Fruit fly (Drosophila melanogaster): ENCODE results near the gene CG15814.

CG15814 gene

dm6 chrX:17880269-17880889 is 30.2 kb upstream of the CG15814 start:
- TF ChIP-seq insv (optimal IDR thresholded peaks at IDR 0.05) (no peak), psq (optimal IDR thresholded peaks at IDR 0.05) (no peak), h (optimal IDR thresholded peaks at IDR 0.05) (no peak), ttk (optimal IDR thresholded peaks at IDR 0.05) (no peak), Myc (optimal IDR thresholded peaks at IDR 0.05) (no peak), Sin3A (optimal IDR thresholded peaks at IDR 0.05) (no peak)

- TF ChIP-seq ttk (optimal IDR thresholded peaks at IDR 0.05) (no peak), psq (optimal IDR thresholded peaks at IDR 0.05) (no peak), insv (optimal IDR thresholded peaks at IDR 0.05) (no peak), h (optimal IDR thresholded peaks at IDR 0.05) (no peak), Myc (optimal IDR thresholded peaks at IDR 0.05) (no peak), Sin3A (optimal IDR thresholded peaks at IDR 0.05) (no peak)
Measured at dm6 chrX:17879211-17879897, 29.2 kb upstream of the CG15814 start.

dm6 chrX:17878632-17879033 is 28.5 kb upstream of the CG15814 start:
- TF ChIP-seq h (optimal IDR thresholded peaks at IDR 0.05) (no peak), psq (optimal IDR thresholded peaks at IDR 0.05) (no peak), ttk (optimal IDR thresholded peaks at IDR 0.05) (no peak), Myc (optimal IDR thresholded peaks at IDR 0.05) (no peak), insv (optimal IDR thresholded peaks at IDR 0.05) (no peak), Sin3A (optimal IDR thresholded peaks at IDR 0.05) (no peak)

dm6 chrX:17877974-17878373 is 27.8 kb upstream of the CG15814 start:
- TF ChIP-seq h (optimal IDR thresholded peaks at IDR 0.05) = no peak
- no peak for TF ChIP-seq psq (optimal IDR thresholded peaks at IDR 0.05)
- TF ChIP-seq ttk (optimal IDR thresholded peaks at IDR 0.05) = no peak
- TF ChIP-seq Myc (optimal IDR thresholded peaks at IDR 0.05) = no peak
- TF ChIP-seq Sin3A (optimal IDR thresholded peaks at IDR 0.05) = no peak
- TF ChIP-seq insv (optimal IDR thresholded peaks at IDR 0.05) = no peak

dm6 chrX:17876518-17876917 is 26.4 kb upstream of the CG15814 start:
- TF ChIP-seq insv (optimal IDR thresholded peaks at IDR 0.05) (no peak), psq (optimal IDR thresholded peaks at IDR 0.05) (no peak), h (optimal IDR thresholded peaks at IDR 0.05) (no peak), Myc (optimal IDR thresholded peaks at IDR 0.05) (no peak), Sin3A (optimal IDR thresholded peaks at IDR 0.05) (no peak), ttk (optimal IDR thresholded peaks at IDR 0.05) (no peak)

dm6 chrX:17875695-17876094 is 25.6 kb upstream of the CG15814 start:
- TF ChIP-seq psq (optimal IDR thresholded peaks at IDR 0.05) = no peak
- no peak for TF ChIP-seq Sin3A (optimal IDR thresholded peaks at IDR 0.05)
- no peak for TF ChIP-seq Myc (optimal IDR thresholded peaks at IDR 0.05)
- TF ChIP-seq ttk (optimal IDR thresholded peaks at IDR 0.05) = no peak
- TF ChIP-seq h (optimal IDR thresholded peaks at IDR 0.05) = no peak
- no peak for TF ChIP-seq insv (optimal IDR thresholded peaks at IDR 0.05)

- no peak for TF ChIP-seq psq (optimal IDR thresholded peaks at IDR 0.05)
Measured at dm6 chrX:17875014-17875589, 25.0 kb upstream of the CG15814 start.

dm6 chrX:17873329-17873728 is 23.2 kb upstream of the CG15814 start:
- no peak for TF ChIP-seq insv (optimal IDR thresholded peaks at IDR 0.05)
- TF ChIP-seq Sin3A (optimal IDR thresholded peaks at IDR 0.05) = no peak
- no peak for TF ChIP-seq psq (optimal IDR thresholded peaks at IDR 0.05)
- no peak for TF ChIP-seq Myc (optimal IDR thresholded peaks at IDR 0.05)
- TF ChIP-seq ttk (optimal IDR thresholded peaks at IDR 0.05) = no peak
- TF ChIP-seq h (optimal IDR thresholded peaks at IDR 0.05) = no peak

- no peak for TF ChIP-seq psq (optimal IDR thresholded peaks at IDR 0.05)
- TF ChIP-seq Sin3A (optimal IDR thresholded peaks at IDR 0.05) = no peak
- no peak for TF ChIP-seq Myc (optimal IDR thresholded peaks at IDR 0.05)
- TF ChIP-seq h (optimal IDR thresholded peaks at IDR 0.05) = no peak
- TF ChIP-seq ttk (optimal IDR thresholded peaks at IDR 0.05) = no peak
- no peak for TF ChIP-seq insv (optimal IDR thresholded peaks at IDR 0.05)
Measured at dm6 chrX:17872310-17872709, 22.2 kb upstream of the CG15814 start.

- TF ChIP-seq psq (optimal IDR thresholded peaks at IDR 0.05) = no peak
- TF ChIP-seq insv (optimal IDR thresholded peaks at IDR 0.05) = no peak
- no peak for TF ChIP-seq Sin3A (optimal IDR thresholded peaks at IDR 0.05)
- no peak for TF ChIP-seq h (optimal IDR thresholded peaks at IDR 0.05)
- TF ChIP-seq ttk (optimal IDR thresholded peaks at IDR 0.05) = no peak
Measured at dm6 chrX:17870614-17871394, 20.7 kb upstream of the CG15814 start.

dm6 chrX:17865103-17865502 is 15.0 kb upstream of the CG15814 start:
- no peak for TF ChIP-seq insv (optimal IDR thresholded peaks at IDR 0.05)
- TF ChIP-seq Myc (optimal IDR thresholded peaks at IDR 0.05) = no peak
- no peak for TF ChIP-seq Sin3A (optimal IDR thresholded peaks at IDR 0.05)
- no peak for TF ChIP-seq psq (optimal IDR thresholded peaks at IDR 0.05)
- TF ChIP-seq h (optimal IDR thresholded peaks at IDR 0.05) = no peak
- TF ChIP-seq ttk (optimal IDR thresholded peaks at IDR 0.05) = no peak

dm6 chrX:17860711-17861110 is 10.6 kb upstream of the CG15814 start, which contains the start of the genes Arp8 and CG6769:
TSS of gene Arp8 (minus strand) at chrX:17860800.
TSS of gene CG6769 (plus strand) at chrX:17861002.
- TF ChIP-seq insv (optimal IDR thresholded peaks at IDR 0.05) (no peak), ttk (optimal IDR thresholded peaks at IDR 0.05) (no peak), psq (optimal IDR thresholded peaks at IDR 0.05) (no peak), h (optimal IDR thresholded peaks at IDR 0.05) (no peak), Sin3A (optimal IDR thresholded peaks at IDR 0.05) (no peak), Myc (optimal IDR thresholded peaks at IDR 0.05) (no peak)

Data from Kc167 (cell line).